Worm (Caenorhabditis elegans) whole organism, L2 larva: ENCODE data around the gene ZK121.2.

Experiments used
- C34F6.9 ChIP-seq: fragments of 150-350 bp; optimal IDR thresholded peaks from 2 replicates; lab custom pipeline; 2014; ENCODE audit warnings: missing biosample characterization, missing genetic modification characterization
- F13H6.1 ChIP-seq: sonication (generic microtip); optimal IDR thresholded peaks from 2 replicates; lab custom pipeline; 2016; ENCODE audit warnings: missing genetic modification characterization, missing compliant biosample characterization
- R02D3.7 ChIP-seq: fragments of 150-350 bp; optimal IDR thresholded peaks from 2 replicates; lab custom pipeline; 2014; ENCODE audit warnings: missing biosample characterization, missing genetic modification characterization
- Y55F3AM.14 ChIP-seq: fragments of 200-800 bp; sonication (Bioruptor generic); optimal IDR thresholded peaks from 2 replicates; lab custom pipeline; 2018; ENCODE audit warnings: mild to moderate bottlenecking, missing genetic modification characterization, missing compliant biosample characterization
- ama-1 ChIP-seq: fragments of 150-350 bp; optimal IDR thresholded peaks from 2 replicates; lab custom pipeline; 2018; ENCODE audit warnings: inconsistent platforms
- ceh-16 ChIP-seq: fragments of 150-350 bp; optimal IDR thresholded peaks from 2 replicates; lab custom pipeline; 2014; ENCODE audit warnings: missing biosample characterization, missing genetic modification characterization
- ceh-82 ChIP-seq: fragments of 150-350 bp; optimal IDR thresholded peaks from 2 replicates; lab custom pipeline; 2014; ENCODE audit warnings: missing biosample characterization, missing genetic modification characterization
- crh-2 ChIP-seq: sonication (generic microtip); optimal IDR thresholded peaks from 2 replicates; lab custom pipeline; 2017; ENCODE audit warnings: missing biosample characterization, missing genetic modification characterization
- elt-1 ChIP-seq: fragments of 150-350 bp; optimal IDR thresholded peaks from 2 replicates; lab custom pipeline; 2014; ENCODE audit warnings: missing biosample characterization, missing genetic modification characterization
- elt-3 ChIP-seq: sonication (generic microtip); optimal IDR thresholded peaks from 2 replicates; lab custom pipeline; 2017; ENCODE audit warnings: missing biosample characterization, missing genetic modification characterization
- fos-1 ChIP-seq: fragments of 150-350 bp; optimal IDR thresholded peaks from 2 replicates; lab custom pipeline; 2014; ENCODE audit warnings: missing biosample characterization, missing genetic modification characterization
- gmeb-1 ChIP-seq: fragments of 150-350 bp; optimal IDR thresholded peaks from 2 replicates; lab custom pipeline; 2014; ENCODE audit warnings: missing biosample characterization, missing genetic modification characterization
- lin-11 ChIP-seq: fragments of 150-350 bp; sonication (generic microtip); optimal IDR thresholded peaks from 2 replicates; lab custom pipeline; 2014; ENCODE audit warnings: missing biosample characterization, missing genetic modification characterization, inconsistent platforms, mixed read lengths
- lin-13 ChIP-seq: fragments of 150-350 bp; optimal IDR thresholded peaks from 2 replicates; lab custom pipeline; 2014; ENCODE audit warnings: missing biosample characterization, missing genetic modification reagents, missing genetic modification characterization
- lin-39 ChIP-seq: fragments of 150-350 bp; optimal IDR thresholded peaks from 2 replicates; lab custom pipeline; 2014; ENCODE audit warnings: missing biosample characterization, missing genetic modification reagents, missing genetic modification characterization
- lsy-2 ChIP-seq, 2 experiments: fragments of 150-350 bp in 1 of 2; sonication (generic microtip) in 1 of 2; optimal IDR thresholded peaks; 2 replicates each; lab custom pipeline; 2014 to 2017; ENCODE audit warnings: missing biosample characterization in 2 of 2, missing genetic modification characterization in 2 of 2
- mab-5 ChIP-seq: fragments of 150-350 bp; optimal IDR thresholded peaks from 2 replicates; lab custom pipeline; 2014; ENCODE audit warnings: missing biosample characterization, missing genetic modification characterization
- nhr-10 ChIP-seq: sonication (generic microtip); optimal IDR thresholded peaks from 2 replicates; lab custom pipeline; 2017; ENCODE audit warnings: missing biosample characterization, missing genetic modification characterization
- nhr-11 ChIP-seq: fragments of 150-350 bp; optimal IDR thresholded peaks from 2 replicates; lab custom pipeline; 2014; ENCODE audit warnings: missing biosample characterization, missing genetic modification characterization
- nhr-12 ChIP-seq: fragments of 150-350 bp; optimal IDR thresholded peaks from 2 replicates; lab custom pipeline; 2014; ENCODE audit warnings: missing biosample characterization, missing genetic modification characterization
- nhr-129 ChIP-seq: fragments of 150-350 bp; optimal IDR thresholded peaks from 2 replicates; lab custom pipeline; 2014; ENCODE audit warnings: missing biosample characterization, missing genetic modification characterization
- nhr-237 ChIP-seq: fragments of 150-350 bp; optimal IDR thresholded peaks from 2 replicates; lab custom pipeline; 2014; ENCODE audit warnings: missing biosample characterization, missing genetic modification characterization
- nhr-25 ChIP-seq: fragments of 150-350 bp; sonication (generic microtip); optimal IDR thresholded peaks from 3 replicates; lab custom pipeline; 2014; ENCODE audit warnings: missing biosample characterization, missing genetic modification characterization
- nhr-6 ChIP-seq: fragments of 150-350 bp; optimal IDR thresholded peaks from 2 replicates; lab custom pipeline; 2014; ENCODE audit warnings: missing biosample characterization, missing genetic modification characterization
- skn-1 ChIP-seq: sonication (generic microtip); optimal IDR thresholded peaks from 2 replicates; lab custom pipeline; 2017; ENCODE audit warnings: missing biosample characterization, missing genetic modification characterization
- sma-3 ChIP-seq: sonication (generic microtip); optimal IDR thresholded peaks from 2 replicates; lab custom pipeline; 2016; ENCODE audit warnings: missing genetic modification reagents, missing genetic modification characterization, missing compliant biosample characterization
- sma-9 ChIP-seq, 2 experiments: fragments of 150-350 bp in 1 of 2; sonication (generic microtip) in 1 of 2; optimal IDR thresholded peaks; 2 replicates each; lab custom pipeline; 2014 to 2016; ENCODE audit warnings: missing genetic modification characterization in 2 of 2, mild to moderate bottlenecking in 1 of 2, missing biosample characterization in 1 of 2, missing compliant biosample characterization in 1 of 2, missing genetic modification reagents in 1 of 2, moderate library complexity in 1 of 2
- unc-39 ChIP-seq: fragments of 150-350 bp; optimal IDR thresholded peaks from 2 replicates; lab custom pipeline; 2014; ENCODE audit warnings: missing biosample characterization, missing genetic modification characterization
- unc-55 ChIP-seq: fragments of 150-350 bp; sonication (generic microtip); optimal IDR thresholded peaks from 3 replicates; lab custom pipeline; 2014; ENCODE audit warnings: missing biosample characterization, missing genetic modification reagents, missing genetic modification characterization
- zag-1 ChIP-seq: fragments of 150-350 bp; optimal IDR thresholded peaks from 2 replicates; lab custom pipeline; 2014; ENCODE audit warnings: missing biosample characterization, missing genetic modification characterization
- ztf-1 ChIP-seq: fragments of 200-800 bp; sonication (Bioruptor generic); conservative IDR thresholded peaks from 2 replicates; pipeline ENCODE4 v1.3.6; 2022; ENCODE audit warnings: missing genetic modification characterization, missing compliant biosample characterization

Gene ZK121.2

ce11 chrIII:5361909-5362308 is 20.4 kb downstream of the ZK121.2 start, which contains the start of gene Y32H12A.1:
Y32H12A.1 (plus strand) TSS chrIII:5362209.
- no peak for TF ChIP-seq lin-11
- TF ChIP-seq nhr-25 = no peak
- no peak for TF ChIP-seq sma-9 (GFP tag; optimal IDR thresholded peaks at IDR 0.05; lab: Kevin White, UChicago)
- no peak for TF ChIP-seq sma-9 (tag; optimal IDR thresholded peaks at IDR 0.05; lab: Kevin White, UChicago)
- TF ChIP-seq ceh-82 (tag; lab: Kevin White, UChicago) = no peak
- no peak for TF ChIP-seq sma-3 (GFP tag; lab: Kevin White, UChicago)
- no peak for TF ChIP-seq lin-39 (tag; lab: Kevin White, UChicago)
- TF ChIP-seq Y55F3AM.14 = no peak
- TF ChIP-seq nhr-237 (tag; lab: Kevin White, UChicago) = no peak
- TF ChIP-seq nhr-11 (tag; lab: Kevin White, UChicago) = no peak
- no peak for TF ChIP-seq crh-2
- TF ChIP-seq R02D3.7 = no peak
- no peak for TF ChIP-seq gmeb-1 (tag; lab: Kevin White, UChicago)
- no peak for TF ChIP-seq lsy-2 (tag; optimal IDR thresholded peaks at IDR 0.05; lab: Kevin White, UChicago)
- TF ChIP-seq zag-1 = no peak
- no peak for TF ChIP-seq C34F6.9
- no peak for TF ChIP-seq fos-1 (tag; lab: Kevin White, UChicago)
- TF ChIP-seq ceh-16 (tag; lab: Kevin White, UChicago) = no peak
- no peak for TF ChIP-seq unc-39 (tag; lab: Kevin White, UChicago)
- no peak for TF ChIP-seq nhr-6 (tag; lab: Kevin White, UChicago)

- TF ChIP-seq R02D3.7 = no peak
- peak; percentile 8 for TF ChIP-seq fos-1 (tag; lab: Kevin White, UChicago)
- TF ChIP-seq ztf-1 (GFP tag; lab: Robert Waterston, UW) = no peak
- TF ChIP-seq skn-1 = peak; percentile 85
- peak; percentile 59 for TF ChIP-seq nhr-25
- TF ChIP-seq gmeb-1 (tag; lab: Kevin White, UChicago) = peak; percentile 56
- TF ChIP-seq nhr-6 (tag; lab: Kevin White, UChicago) = no peak
- TF ChIP-seq lin-13 (GFP tag; lab: Kevin White, UChicago) = no peak
- peak; percentile 21 for TF ChIP-seq C34F6.9
- no peak for TF ChIP-seq ceh-82 (tag; lab: Kevin White, UChicago)
- no peak for TF ChIP-seq sma-9 (GFP tag; optimal IDR thresholded peaks at IDR 0.05; lab: Kevin White, UChicago)
- TF ChIP-seq sma-9 (tag; optimal IDR thresholded peaks at IDR 0.05; lab: Kevin White, UChicago) = no peak
- peak; percentile 4 for TF ChIP-seq unc-55
- no peak for TF ChIP-seq elt-3 (tag; lab: Kevin White, UChicago)
- peak in 1 of 2 experiments; percentile 45 for TF ChIP-seq lsy-2 (tag; optimal IDR thresholded peaks at IDR 0.05; lab: Kevin White, UChicago)
- no peak for TF ChIP-seq Y55F3AM.14
- peak; percentile 61 for TF ChIP-seq nhr-129 (tag; lab: Kevin White, UChicago)
- no peak for TF ChIP-seq nhr-10 (tag; lab: Kevin White, UChicago)
- peak; percentile 48 for TF ChIP-seq crh-2
- peak; percentile 33 for TF ChIP-seq F13H6.1 (tag; lab: Kevin White, UChicago)
- no peak for TF ChIP-seq elt-1 (tag; lab: Kevin White, UChicago)
- TF ChIP-seq nhr-12 (tag; lab: Kevin White, UChicago) = no peak
These were observed 26.8 kb downstream of the ZK121.2 start, which contains the start of gene dhs-9 for ce11 chrIII:5367995-5368899. dhs-9 (minus strand) TSS chrIII:5368045.

ce11 chrIII:5371226-5371926 is 29.9 kb downstream of the ZK121.2 start, which contains the start of gene szy-2:
szy-2 (minus strand) TSS chrIII:5371276.
- TF ChIP-seq nhr-11 (tag; lab: Kevin White, UChicago) = no peak
- peak; percentile 92 for TF ChIP-seq unc-55
- TF ChIP-seq mab-5 (tag; lab: Kevin White, UChicago) = peak; percentile 22

ce11 chrIII:5372884-5373283 is 31.4 kb downstream of the ZK121.2 start:
- TF ChIP-seq F13H6.1 (tag; lab: Kevin White, UChicago) (peak; percentile 22), lsy-2 (tag; optimal IDR thresholded peaks at IDR 0.05; lab: Kevin White, UChicago) (peak in 1 of 2 experiments; percentile 24), ama-1 (lab: Kevin White, UChicago) (no peak), nhr-129 (tag; lab: Kevin White, UChicago) (peak; percentile 66)
